Worm (Caenorhabditis elegans): ENCODE measurements around the gene F47B7.2.

ce11 chrX:3787431-3788076 is 15.0 kb downstream of the F47B7.2 start, which contains the start of gene pmpl-1:
- TF ChIP-seq ztf-3 (GFP tag; optimal IDR thresholded peaks at IDR 0.05) (no peak), C06A6.2 (GFP tag; conservative IDR thresholded peaks at IDR 0.05) (no peak)
